Worm (Caenorhabditis elegans): Measurements from ENCODE around the gene srw-55.

ce11 chrV:15943125-15943524, 3.0 kb upstream of the srw-55 start, which contains the start of gene srw-53:
- TF ChIP-seq fkh-10 (GFP tag; optimal IDR thresholded peaks at IDR 0.05) (no peak), unc-55 (GFP tag; optimal IDR thresholded peaks at IDR 0.05) (no peak), ama-1 (optimal IDR thresholded peaks at IDR 0.05) (no peak), pat-9 (tag; optimal IDR thresholded peaks at IDR 0.05) (no peak), nfya-1 (tag; optimal IDR thresholded peaks at IDR 0.05) (no peak), pros-1 (tag; optimal IDR thresholded peaks at IDR 0.05) (no peak), ets-4 (tag; optimal IDR thresholded peaks at IDR 0.05) (no peak), gmeb-2 (tag; optimal IDR thresholded peaks at IDR 0.05) (no peak), dmd-4 (tag; optimal IDR thresholded peaks at IDR 0.05; ENCODE audit: borderline replicate concordance) (no peak), tbx-7 (tag; optimal IDR thresholded peaks at IDR 0.05) (no peak), C38D4.7 (GFP tag; optimal IDR thresholded peaks at IDR 0.05) (no peak), dve-1 (tag; optimal IDR thresholded peaks at IDR 0.05) (no peak), rnt-1 (tag; optimal IDR thresholded peaks at IDR 0.05) (no peak)
